Worm (Caenorhabditis elegans): Measurements from ENCODE around the gene Y17G7B.21.

- TF ChIP-seq egl-27 (tag; optimal IDR thresholded peaks at IDR 0.05) (no peak), lin-39 (tag; optimal IDR thresholded peaks at IDR 0.05) (no peak), nhr-23 (tag; optimal IDR thresholded peaks at IDR 0.05) (no peak)
Measured at ce11 chrII:11935266-11935665, 42.2 kb downstream of the Y17G7B.21 start, which contains the start of gene lin-29.
